Worm (Caenorhabditis elegans): ENCODE data around the gene K04G7.1.

The K04G7.1 gene

DNA sequence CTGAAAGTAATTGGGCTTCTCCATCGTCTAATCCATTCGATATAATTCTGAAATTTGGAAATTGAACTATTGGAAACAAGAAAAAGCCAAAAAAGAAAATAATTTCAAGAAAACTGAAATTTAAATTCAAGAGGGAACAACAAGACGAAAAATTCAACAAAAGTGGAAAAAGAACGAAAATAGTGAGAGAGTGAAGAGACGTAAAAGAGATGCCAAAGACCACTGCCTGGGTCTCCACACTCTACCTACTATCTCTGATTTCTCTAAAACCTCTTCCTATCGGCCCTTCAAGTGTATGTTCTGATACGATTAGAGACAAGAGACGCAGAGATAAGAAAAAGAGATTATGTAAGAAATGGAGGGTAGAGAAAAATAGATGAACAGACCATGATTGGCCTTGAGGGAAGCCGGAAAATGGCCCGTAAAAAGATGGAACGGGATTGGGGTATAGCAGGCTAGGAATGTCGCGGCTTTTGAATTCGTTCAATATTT is 8.7 kb upstream of the K04G7.1 start, which contains the start of gene ogt-1 (continued):
- no peak for TF ChIP-seq ceh-100 (GFP tag; IDR thresholded peaks at IDR 0.05)
- no peak for TF ChIP-seq lsy-27 (tag; optimal IDR thresholded peaks at IDR 0.05; ENCODE audit: borderline replicate concordance, insufficient read depth)
- no peak for TF ChIP-seq F37B4.10 (GFP tag; IDR thresholded peaks at IDR 0.05)
- peak; percentile 58; the same call in 1 of the 2 replicates for TF ChIP-seq K11D2.4 (GFP tag; IDR thresholded peaks at IDR 0.05)
- peak; percentile 59 for TF ChIP-seq aptf-2 (GFP tag; conservative IDR thresholded peaks at IDR 0.05)
- TF ChIP-seq ztf-22 (GFP tag; optimal IDR thresholded peaks at IDR 0.05): no peak
- TF ChIP-seq C06A6.2 (GFP tag; conservative IDR thresholded peaks at IDR 0.05): peak; percentile 65; the same call in 1 of the 2 replicates
- 0 out of 2 replicates have a peak, but pooled peaks have one; percentile 38 for TF ChIP-seq B0336.3 (GFP tag; IDR thresholded peaks at IDR 0.05)
- peak; percentile 55 for TF ChIP-seq lin-54 (GFP tag; optimal IDR thresholded peaks at IDR 0.05)
- TF ChIP-seq lin-35 (GFP tag; optimal IDR thresholded peaks at IDR 0.05): peak in 1 of 3 experiments; percentile 71
- peak; percentile 4 for TF ChIP-seq repo-1 (tag; optimal IDR thresholded peaks at IDR 0.05)
- no peak for TF ChIP-seq F22D6.2 (tag; optimal IDR thresholded peaks at IDR 0.05)
- TF ChIP-seq ztf-26 (tag; optimal IDR thresholded peaks at IDR 0.05): peak; percentile 59
- TF ChIP-seq attf-5 (GFP tag; optimal IDR thresholded peaks at IDR 0.05): peak; percentile 44
- TF ChIP-seq mes-4 (tag; optimal IDR thresholded peaks at IDR 0.05): no peak

DNA sequence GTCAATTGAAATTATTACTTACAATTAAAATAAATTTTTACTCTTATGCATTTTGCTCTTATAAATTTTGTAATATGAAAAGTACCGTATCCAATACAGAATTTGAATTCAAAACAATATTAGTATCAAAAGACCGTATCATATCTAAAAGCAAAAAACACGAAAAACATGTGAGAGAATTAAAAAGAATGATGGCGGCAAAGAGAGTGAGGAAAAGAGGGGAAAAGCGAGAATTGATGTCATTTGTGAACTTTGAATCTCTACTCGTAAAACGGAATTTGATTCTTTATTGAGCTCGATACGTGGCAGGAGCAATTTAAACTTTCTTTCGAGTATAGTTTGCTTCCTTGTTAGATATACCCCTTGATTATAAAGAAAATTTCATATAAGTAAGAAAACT is 8.0 kb upstream of the K04G7.1 start:
- TF ChIP-seq ceh-27 (GFP tag; optimal IDR thresholded peaks at IDR 0.05): no peak
- TF ChIP-seq tlf-1 (GFP tag; optimal IDR thresholded peaks at IDR 0.05): no peak
- no peak for TF ChIP-seq F57C9.4 (tag; optimal IDR thresholded peaks at IDR 0.05)
- 0 out of 2 replicates have a peak, but pooled peaks have one; percentile 23 for TF ChIP-seq lin-26 (GFP tag; IDR thresholded peaks at IDR 0.05)
- no peak for TF ChIP-seq B0261.1 (tag; optimal IDR thresholded peaks at IDR 0.05)
- TF ChIP-seq hmg-1.2 (GFP tag; IDR thresholded peaks at IDR 0.05): peak; percentile 4; the same call in 1 of the 2 replicates
- no peak for TF ChIP-seq madf-8 (GFP tag; conservative IDR thresholded peaks at IDR 0.05)
- TF ChIP-seq F22D6.2 (tag; optimal IDR thresholded peaks at IDR 0.05): no peak
- TF ChIP-seq ztf-26 (tag; optimal IDR thresholded peaks at IDR 0.05): no peak

DNA sequence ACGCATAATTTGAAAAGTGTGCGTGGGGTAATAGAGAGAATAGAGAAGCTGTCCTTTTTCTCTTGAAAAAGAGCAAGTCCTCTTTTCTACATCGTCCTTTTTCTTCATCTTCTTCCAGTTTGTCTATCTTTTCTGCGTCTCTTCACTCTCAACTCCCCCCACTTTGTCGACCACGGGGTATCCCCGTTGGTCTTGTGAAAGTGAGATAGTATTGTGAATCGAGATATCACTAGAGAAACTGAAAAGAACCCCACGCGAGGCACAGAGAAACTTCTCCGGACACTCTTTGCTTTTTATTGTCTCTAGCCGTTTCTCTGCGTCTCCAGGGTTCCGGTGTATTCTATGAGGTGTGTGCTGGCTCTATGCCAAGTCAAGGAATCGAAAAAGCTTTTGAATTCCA is 6.9 kb upstream of the K04G7.1 start:
- peak; percentile 39 for TF ChIP-seq die-1 (tag; optimal IDR thresholded peaks at IDR 0.05)
- TF ChIP-seq F33H1.4 (GFP tag; IDR thresholded peaks at IDR 0.05): peak; percentile 25; the same call in 1 of the 2 replicates
- peak; percentile 73 for TF ChIP-seq dox-1 (GFP tag; IDR thresholded peaks at IDR 0.05)
- TF ChIP-seq aptf-2 (GFP tag; conservative IDR thresholded peaks at IDR 0.05): no peak
- TF ChIP-seq madf-10 (tag; optimal IDR thresholded peaks at IDR 0.05): peak; percentile 71
- no peak for TF ChIP-seq ccch-3 (GFP tag; optimal IDR thresholded peaks at IDR 0.05)
- TF ChIP-seq unc-130 (GFP tag; optimal IDR thresholded peaks at IDR 0.05): no peak
- no peak for TF ChIP-seq D2030.7 (GFP tag; IDR thresholded peaks at IDR 0.05)
- peak; percentile 26 for TF ChIP-seq ets-4 (GFP tag; optimal IDR thresholded peaks at IDR 0.05)
- TF ChIP-seq F22D6.2 (tag; optimal IDR thresholded peaks at IDR 0.05): peak; percentile 3
- peak; percentile 29 for TF ChIP-seq unc-62 (GFP tag; optimal IDR thresholded peaks at IDR 0.05)
- no peak for TF ChIP-seq mes-4 (tag; optimal IDR thresholded peaks at IDR 0.05)
- TF ChIP-seq cebp-2 (GFP tag; IDR thresholded peaks at IDR 0.05): no peak
- TF ChIP-seq F37B4.10 (GFP tag; IDR thresholded peaks at IDR 0.05): no peak
- no peak for TF ChIP-seq F55B11.4 (tag; optimal IDR thresholded peaks at IDR 0.05; ENCODE audit: borderline replicate concordance, insufficient read depth)
- no peak for TF ChIP-seq mel-28 (tag; optimal IDR thresholded peaks at IDR 0.05; ENCODE audit: borderline replicate concordance)
- TF ChIP-seq Y53F4B.3 (GFP tag; IDR thresholded peaks at IDR 0.05): no peak
- TF ChIP-seq zim-3 (tag; optimal IDR thresholded peaks at IDR 0.05): no peak
- peak; percentile 78 for TF ChIP-seq madf-3 (GFP tag; IDR thresholded peaks at IDR 0.05)
- TF ChIP-seq F49E8.2 (tag; optimal IDR thresholded peaks at IDR 0.05; ENCODE audit: insufficient read depth): no peak
- TF ChIP-seq ztf-26 (tag; optimal IDR thresholded peaks at IDR 0.05): peak; percentile 70
- no peak for TF ChIP-seq fkh-3 (tag; optimal IDR thresholded peaks at IDR 0.05)
- peak in 1 of 3 experiments; percentile 75 for TF ChIP-seq lin-35 (GFP tag; optimal IDR thresholded peaks at IDR 0.05)
- no peak for TF ChIP-seq sptf-2 (GFP tag; optimal IDR thresholded peaks at IDR 0.05)
- TF ChIP-seq bed-2 (GFP tag; IDR thresholded peaks at IDR 0.05): no peak
- peak; percentile 89 for TF ChIP-seq lin-40 (tag; optimal IDR thresholded peaks at IDR 0.05)
- 0 out of 2 replicates have a peak, but pooled peaks have one; percentile 19 for TF ChIP-seq C17E4.6 (GFP tag; IDR thresholded peaks at IDR 0.05)
- no peak for TF ChIP-seq nhr-27 (tag; optimal IDR thresholded peaks at IDR 0.05)
- TF ChIP-seq bed-1 (GFP tag; IDR thresholded peaks at IDR 0.05): no peak
